Fruit fly (Drosophila melanogaster): ENCODE measurements around the gene Sfmbt.

Gene Sfmbt

DNA sequence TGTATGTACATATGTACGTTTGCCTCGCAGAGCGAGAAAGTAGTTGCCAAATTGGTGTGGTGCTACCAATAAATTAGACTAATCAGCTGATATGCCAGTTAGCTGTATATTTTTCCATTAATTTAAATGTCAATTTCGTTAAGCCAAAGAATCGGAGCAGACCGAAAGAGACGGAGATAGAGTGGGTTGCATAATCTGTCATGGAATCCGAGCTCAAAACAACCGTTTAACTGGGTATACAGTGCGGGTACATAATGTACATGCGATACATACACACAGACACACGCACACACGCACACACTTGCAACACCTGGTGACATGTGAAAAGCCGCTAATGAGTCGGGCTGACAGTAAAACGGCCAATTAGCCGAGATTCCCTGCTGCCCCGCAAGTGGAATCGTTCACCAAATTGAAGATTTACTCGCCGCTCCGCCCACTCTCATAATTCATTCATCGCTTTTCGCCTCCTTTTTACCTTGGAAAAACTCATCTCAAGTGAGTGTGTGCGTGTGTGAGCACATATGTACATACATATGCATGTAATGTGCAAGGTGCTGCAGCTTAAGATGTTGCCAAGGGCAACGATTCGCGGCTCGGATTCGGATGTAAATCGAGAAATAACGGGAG is 14.6 kb upstream of the Sfmbt start:
- TF ChIP-seq noc (tag; optimal IDR thresholded peaks at IDR 0.05) = no peak

DNA sequence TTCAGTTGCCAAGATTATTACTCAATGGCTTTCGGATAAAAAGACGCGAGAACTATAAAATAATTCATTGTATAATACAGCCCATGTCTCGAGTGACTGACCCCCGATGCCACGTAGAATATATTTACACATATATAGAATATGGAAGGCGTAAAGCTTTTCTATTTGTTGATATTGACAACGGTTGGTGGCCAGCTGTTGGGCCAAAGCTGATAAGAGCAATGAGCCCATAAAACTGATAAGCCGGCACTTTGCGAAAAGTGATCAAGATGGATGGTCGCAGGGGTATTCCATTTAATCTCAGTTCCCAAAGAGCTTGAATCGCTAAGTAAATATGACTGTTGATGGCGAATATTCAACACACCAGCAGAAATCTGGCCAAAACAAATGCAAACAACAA is 13.9 kb upstream of the Sfmbt start:
- TF ChIP-seq noc (tag; optimal IDR thresholded peaks at IDR 0.05) = peak; percentile 93

DNA sequence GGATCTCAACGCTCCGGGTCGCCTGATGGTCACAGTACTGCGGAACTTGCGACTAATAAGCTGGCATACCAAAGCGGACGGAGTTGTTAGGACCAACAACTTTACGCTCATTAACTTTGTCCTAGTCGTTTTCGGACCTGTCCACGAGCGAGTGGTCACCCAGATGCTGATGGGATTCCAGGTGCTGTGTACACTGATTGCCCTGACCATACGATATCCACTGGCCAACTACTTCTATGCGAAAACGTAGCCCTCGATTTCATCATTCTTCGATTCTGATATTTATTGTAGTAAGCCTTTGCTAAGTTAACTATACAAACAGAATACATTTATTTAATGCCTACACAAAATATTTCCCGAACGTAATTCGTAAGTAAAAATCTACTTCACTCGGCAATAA is 6.6 kb upstream of the Sfmbt start, which contains the start of gene Rsph1:
Rsph1 (plus strand) TSS at position 301 of the 400 bp plus-strand sequence.
- no peak for TF ChIP-seq noc (tag; optimal IDR thresholded peaks at IDR 0.05)

DNA sequence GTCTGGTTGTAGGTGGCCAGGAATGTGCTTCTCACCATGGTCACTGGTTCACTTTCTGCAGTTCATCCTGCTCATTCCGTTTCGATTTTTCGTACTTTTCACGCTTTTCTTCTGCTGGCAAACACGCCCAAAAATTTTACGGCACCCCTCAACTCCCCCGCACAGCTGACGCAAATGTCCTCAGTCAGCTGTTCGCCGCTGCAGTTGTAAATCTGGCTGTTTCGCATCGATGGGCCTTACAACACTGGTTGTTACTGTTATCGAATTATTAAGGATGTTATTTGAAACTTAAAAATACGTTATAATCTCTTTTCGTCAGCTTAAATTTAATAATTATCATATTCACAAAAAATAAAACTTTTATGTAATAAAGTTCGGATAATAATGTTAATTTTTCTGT is 5.8 kb upstream of the Sfmbt start, which contains the start of gene Mgat3:
Mgat3 (minus strand) TSS at position 182 of the 400 bp plus-strand sequence.
- no peak for TF ChIP-seq noc (tag; optimal IDR thresholded peaks at IDR 0.05)

DNA sequence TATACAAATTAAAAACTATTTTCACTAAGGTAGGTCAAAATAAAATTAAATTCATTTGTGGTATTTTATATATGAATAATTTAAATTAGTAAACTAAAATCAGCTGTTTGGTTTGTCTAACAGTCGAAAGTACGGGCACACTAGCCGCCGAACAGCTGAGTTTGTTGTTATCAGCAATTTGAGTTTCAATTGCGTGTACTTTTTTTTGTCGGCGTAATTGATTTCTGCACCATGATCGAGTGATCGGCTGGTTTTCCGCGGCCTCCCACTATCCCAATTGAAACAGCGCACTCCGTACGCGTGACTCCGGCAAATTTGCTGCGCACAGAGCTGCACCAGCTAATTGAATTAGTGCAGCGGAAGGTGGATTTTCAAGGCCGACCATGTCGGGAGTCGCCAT is 2.5 kb upstream of the Sfmbt start, which contains the start of gene Alg7:
Alg7 (plus strand) TSS at position 153 of the 400 bp plus-strand sequence.
- no peak for TF ChIP-seq noc (tag; optimal IDR thresholded peaks at IDR 0.05)

DNA sequence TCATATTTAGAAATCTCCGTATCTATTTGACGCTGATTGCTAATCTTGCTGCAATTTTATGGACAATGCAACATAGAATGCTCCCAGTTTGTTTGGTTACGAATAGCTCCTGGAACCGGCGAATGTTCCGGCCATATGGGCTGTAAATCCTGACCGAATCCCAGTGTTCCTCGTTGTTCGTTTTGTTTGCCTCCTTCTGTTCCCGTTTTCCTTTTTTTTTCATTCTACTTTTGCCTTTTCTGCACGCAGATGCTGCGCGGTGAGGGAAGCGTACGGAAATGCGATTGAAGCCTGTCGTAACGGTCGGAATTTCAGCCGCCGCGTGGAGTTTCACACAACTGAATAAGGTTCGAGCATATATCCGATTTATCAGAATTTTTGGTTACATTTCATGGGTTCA is 462 bp downstream of the Sfmbt start, which contains the start of gene CG43925:
CG43925 (plus strand) TSS at position 301 of the 400 bp plus-strand sequence.
- no peak for TF ChIP-seq noc (tag; optimal IDR thresholded peaks at IDR 0.05)

DNA sequence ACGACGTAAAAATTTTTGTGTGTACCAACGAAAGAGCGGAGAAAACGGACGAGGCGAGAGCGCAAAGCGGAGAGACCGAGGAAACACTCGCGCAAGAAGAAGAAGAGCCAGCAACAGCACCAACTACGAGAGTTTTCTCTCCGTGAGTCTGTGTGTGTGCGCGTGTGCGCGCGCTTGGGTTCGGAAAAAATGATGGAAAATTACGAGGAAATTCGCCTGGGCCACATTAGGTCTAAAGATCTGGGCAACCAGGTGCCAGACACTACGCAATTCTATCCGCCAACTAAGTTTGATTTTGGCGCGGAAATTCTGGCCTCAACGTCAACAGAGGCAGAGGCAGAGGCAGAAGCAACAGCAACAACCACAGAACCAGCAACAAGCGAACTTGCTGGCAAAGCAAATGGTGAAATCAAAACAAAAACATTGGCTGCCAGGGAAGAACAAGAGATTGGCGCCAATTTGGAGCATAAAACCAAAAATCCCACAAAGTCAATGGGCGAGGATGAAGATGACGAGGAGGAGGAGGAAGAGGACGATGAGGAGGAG is 10.7 kb downstream of the Sfmbt start, which contains the start of gene DnaJ-H:
DnaJ-H (minus strand) TSS at position 271 of the 546 bp plus-strand sequence.
- no peak for TF ChIP-seq noc (tag; optimal IDR thresholded peaks at IDR 0.05)

DNA sequence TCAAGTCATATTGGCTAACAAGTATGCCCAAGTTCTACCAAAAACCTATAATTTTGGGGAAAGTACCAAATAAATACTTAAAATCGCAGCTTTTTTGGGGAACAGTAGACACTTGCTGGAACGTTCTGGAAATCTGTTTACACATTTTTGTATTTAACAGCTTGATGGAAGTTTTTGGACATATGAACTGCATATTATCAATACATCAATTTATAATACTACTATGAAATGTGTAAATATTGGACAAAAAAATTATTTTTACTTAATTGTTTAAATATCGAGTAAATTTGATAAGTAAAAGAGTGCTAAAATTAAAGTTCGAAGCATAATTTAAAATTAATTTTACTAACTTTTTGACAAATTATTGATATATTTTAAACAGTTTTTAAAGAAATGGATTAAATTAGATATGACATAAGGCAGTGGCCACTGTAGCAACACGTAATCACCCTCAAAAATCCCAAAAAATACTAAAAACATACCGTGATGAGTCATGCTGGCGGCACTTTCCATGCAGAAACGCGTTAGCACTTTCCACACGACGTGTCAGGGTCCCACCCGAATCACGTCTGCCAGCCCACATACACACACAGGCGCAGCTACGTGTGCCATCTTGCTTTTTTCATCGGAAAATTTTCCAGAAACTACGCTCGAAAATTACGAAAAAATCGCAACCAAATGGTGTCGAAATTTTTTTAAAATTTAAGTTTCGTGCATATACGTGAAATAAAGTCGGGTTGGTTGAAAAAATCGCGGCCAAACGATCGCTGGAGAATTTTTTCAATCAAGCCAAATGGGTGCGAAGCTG is 11.4 kb downstream of the Sfmbt start, which contains the start of gene Sirt1:
Sirt1 (plus strand) TSS at position 571 of the 808 bp plus-strand sequence.
- peak; percentile 89 for TF ChIP-seq noc (tag; optimal IDR thresholded peaks at IDR 0.05)

DNA sequence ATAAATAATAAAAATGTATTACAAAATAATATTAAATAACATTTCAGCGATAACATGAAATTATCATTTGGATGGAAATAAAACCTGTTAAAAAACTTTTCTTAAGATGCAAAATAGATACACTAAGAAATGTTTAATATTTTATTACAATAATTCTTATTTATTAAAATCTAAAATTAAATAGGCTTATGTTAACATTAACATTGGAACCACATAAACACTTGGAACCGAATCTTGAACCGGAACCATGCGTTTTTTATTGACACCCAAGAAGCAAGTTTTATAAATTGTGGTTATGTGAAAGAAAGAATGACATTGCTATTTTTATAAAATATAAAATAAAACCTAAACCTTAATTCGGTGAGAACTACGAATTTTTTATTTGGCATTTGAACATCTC is 16.4 kb downstream of the Sfmbt start, which contains the start of gene kmg:
kmg (plus strand) TSS at position 301 of the 400 bp plus-strand sequence.
- TF ChIP-seq noc (tag; optimal IDR thresholded peaks at IDR 0.05) = no peak

DNA sequence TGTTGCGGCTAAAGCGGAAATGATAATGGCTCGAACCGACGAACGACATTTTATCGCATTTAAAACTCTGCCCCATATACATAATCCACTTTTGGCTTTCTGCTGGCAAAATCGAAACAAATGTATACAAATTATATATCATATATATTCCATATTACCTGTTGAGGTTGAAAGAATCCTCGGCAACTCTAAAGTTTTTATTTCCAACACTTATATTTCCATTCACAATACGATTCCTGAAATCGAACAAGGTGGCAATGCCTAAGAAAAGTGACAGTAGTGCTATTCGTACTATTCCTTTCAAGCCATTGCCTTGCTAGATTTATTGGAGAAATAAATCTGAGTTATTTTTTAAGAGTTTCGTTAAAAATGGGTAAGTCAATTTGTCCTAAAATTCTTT is 18.1 kb downstream of the Sfmbt start, which contains the start of gene Pk34A:
Pk34A (plus strand) TSS at position 301 of the 400 bp plus-strand sequence.
- no peak for TF ChIP-seq noc (tag; optimal IDR thresholded peaks at IDR 0.05)

DNA sequence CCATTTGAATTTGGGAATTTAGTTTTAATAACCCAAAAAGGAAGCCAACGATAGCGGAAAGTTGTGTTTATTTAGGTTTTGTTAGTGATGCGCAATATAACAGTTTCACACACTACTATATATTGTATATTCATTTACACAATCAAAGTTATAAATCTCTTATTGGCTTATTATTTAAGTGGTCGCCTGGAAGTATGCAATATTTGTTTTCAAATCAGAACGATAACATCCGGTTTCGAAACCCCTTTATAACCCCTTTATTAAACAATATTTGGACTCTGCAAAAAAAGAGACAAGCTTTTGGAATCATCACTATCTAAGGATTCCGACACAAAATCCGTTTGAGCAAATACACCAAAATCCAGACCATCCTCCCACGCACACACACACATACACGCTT is 18.7 kb downstream of the Sfmbt start:
- TF ChIP-seq noc (tag; optimal IDR thresholded peaks at IDR 0.05) = no peak

DNA sequence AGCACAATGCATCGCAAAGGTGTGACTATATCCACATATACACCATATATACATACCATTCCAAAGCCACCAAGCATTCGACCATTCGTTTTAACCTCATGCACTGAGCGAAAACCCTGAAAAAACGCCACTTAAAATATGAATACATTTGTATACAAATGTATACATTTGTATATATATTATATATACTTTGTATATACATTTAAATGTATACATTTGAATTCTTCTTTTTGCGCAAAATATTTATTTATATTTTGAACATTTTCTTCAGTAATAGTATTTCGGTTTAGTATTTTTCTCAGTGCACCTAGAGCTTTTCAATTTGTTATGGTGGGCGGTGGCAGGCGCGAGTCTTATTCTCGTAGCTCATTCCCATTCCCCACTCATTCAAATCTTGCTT is 20.2 kb downstream of the Sfmbt start:
- no peak for TF ChIP-seq noc (tag; optimal IDR thresholded peaks at IDR 0.05)

DNA sequence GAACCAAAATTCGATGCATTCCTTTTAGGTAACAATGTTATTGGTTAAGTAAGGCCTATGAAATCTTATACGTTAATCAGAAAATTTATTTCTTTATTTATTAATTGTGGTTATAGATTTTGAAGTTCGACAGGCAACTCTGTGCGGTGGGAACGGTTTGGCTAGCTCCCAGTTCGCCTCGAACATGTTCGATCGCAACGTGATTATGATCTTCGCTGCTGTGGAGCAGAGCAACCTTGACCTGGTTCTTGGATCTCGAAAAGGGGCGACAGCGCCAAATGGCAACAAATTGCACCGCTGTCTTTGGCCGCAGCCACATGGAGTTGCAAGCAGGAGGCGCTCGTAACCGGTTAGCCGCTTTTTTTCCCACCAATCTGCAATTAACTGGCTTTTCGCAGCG is 22.3 kb downstream of the Sfmbt start:
- TF ChIP-seq noc (tag; optimal IDR thresholded peaks at IDR 0.05) = no peak

DNA sequence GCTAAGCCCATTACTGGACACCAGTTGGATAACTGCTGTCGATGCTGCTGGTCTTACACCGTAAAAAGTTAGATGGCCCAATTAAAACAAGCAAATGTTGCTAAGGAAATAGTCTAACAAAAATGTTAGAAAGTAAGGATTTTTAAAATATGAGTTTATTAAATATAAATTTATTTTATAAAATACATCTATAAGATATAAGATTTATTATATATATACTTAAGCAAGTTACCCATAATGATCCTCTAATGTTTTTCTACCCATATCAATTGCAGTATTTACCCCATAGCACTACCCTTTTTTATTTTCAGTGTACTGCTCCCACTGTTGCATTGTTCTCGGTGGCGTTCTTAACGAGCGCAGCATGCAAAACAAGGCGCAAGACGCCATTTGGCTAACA is 30.3 kb downstream of the Sfmbt start:
- TF ChIP-seq noc (tag; optimal IDR thresholded peaks at IDR 0.05) = no peak

DNA sequence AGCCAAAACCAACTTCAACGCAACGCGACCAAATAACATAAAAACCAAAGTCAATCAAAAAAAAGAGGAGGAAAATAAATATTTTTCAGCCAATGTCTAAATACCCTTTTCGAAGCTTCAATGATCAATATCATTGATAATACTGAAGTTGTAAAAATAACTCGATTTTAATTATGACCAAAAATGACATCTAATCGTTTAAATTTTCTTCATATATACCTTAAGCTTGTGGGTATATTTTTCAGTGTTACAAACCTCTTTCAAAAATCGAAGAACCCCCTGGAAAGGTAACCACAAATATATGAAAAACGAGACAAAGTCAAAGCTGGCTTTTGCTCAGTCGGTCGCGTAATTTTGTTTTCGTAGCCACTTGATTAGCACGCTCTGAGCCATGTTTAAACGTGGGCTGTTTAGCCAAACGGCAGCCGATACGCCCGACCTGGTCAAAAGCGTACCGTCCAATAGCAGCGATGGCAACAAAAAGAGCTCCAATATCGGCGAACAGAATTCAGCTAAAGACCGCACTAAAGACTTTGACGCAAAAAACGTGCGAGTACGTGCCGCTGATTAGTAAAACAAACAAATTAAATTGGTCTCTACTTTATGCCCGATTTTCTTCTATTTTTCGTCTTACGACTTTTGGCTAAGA is 31.4 kb downstream of the Sfmbt start:
- TF ChIP-seq noc (tag; optimal IDR thresholded peaks at IDR 0.05) = peak; percentile 84

DNA sequence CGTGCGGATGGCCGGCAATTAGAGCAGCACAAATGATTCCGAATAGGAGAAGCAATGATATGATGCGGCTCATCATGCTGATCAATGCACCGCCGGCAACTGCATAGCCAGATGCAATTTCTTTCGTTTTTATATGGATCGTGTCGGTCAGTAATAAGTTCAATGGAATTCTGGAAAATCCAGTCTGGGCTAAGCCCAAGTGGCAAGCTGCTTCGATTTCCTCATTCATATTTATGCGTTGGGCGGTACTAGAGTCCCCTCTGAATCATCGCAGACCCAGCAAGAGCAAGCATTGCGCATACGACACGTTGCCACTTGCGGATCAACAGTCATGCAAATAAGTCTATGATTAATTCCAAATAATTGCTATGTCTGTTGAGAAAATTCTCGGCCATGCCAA is 33.1 kb downstream of the Sfmbt start, which contains the start of gene CG16978:
CG16978 (minus strand) TSS at position 101 of the 400 bp plus-strand sequence.
- TF ChIP-seq noc (tag; optimal IDR thresholded peaks at IDR 0.05) = no peak

All from whole organism, larva.